Fruit fly (Drosophila melanogaster): ENCODE measurements around the gene CG13775.

CG13775 gene

DNA sequence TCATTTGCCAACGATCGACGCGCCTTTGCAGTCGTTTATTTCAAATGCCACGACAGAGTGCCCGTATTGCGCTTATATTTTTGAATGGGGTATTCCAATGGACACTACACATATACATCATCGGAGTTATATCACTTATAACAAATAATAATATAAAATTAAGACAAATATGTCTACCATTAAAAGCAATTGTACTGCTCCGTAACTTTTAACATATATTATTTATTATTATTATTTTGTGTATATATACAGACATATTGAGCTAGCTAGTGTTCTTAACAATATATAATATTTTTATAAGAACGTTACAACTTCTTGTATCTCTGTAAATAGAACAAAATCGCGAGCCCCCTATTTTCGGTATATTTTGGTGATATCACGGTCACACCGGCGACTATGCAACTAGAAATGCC is 7.3 kb upstream of the CG13775 start, which contains the start of the genes sip2 and Coprox (continued):
- TF ChIP-seq Lim3 (GFP tag; IDR thresholded peaks at IDR 0.05) = no peak
- no peak for TF ChIP-seq pnt (GFP tag; optimal IDR thresholded peaks at IDR 0.05)
- peak; percentile 95 for TF ChIP-seq wek (GFP tag; optimal IDR thresholded peaks at IDR 0.05)
- no peak for TF ChIP-seq br (optimal IDR thresholded peaks at IDR 0.05)
- TF ChIP-seq BEAF-32 (GFP tag; optimal IDR thresholded peaks at IDR 0.05) = peak; percentile 35
- no peak for TF ChIP-seq bowl (GFP tag; IDR thresholded peaks at IDR 0.05)
- TF ChIP-seq CG2116 (GFP tag; optimal IDR thresholded peaks at IDR 0.05) = peak; percentile 62
- TF ChIP-seq Hand (GFP tag; optimal IDR thresholded peaks at IDR 0.05) = no peak
- TF ChIP-seq H2.0 (GFP tag; IDR thresholded peaks at IDR 0.05) = peak; percentile 48
- no peak for TF ChIP-seq ftz-f1 (GFP tag; optimal IDR thresholded peaks at IDR 0.05)
- no peak for TF ChIP-seq CG4854 (GFP tag; optimal IDR thresholded peaks at IDR 0.05)
- TF ChIP-seq CG14710 (tag; optimal IDR thresholded peaks at IDR 0.05) = peak; percentile 89
- no peak for TF ChIP-seq Gug (GFP tag; IDR thresholded peaks at IDR 0.05)
- TF ChIP-seq CG15696 (tag; optimal IDR thresholded peaks at IDR 0.05) = peak; percentile 76
- TF ChIP-seq chm (GFP tag; IDR thresholded peaks at IDR 0.05) = no peak
- TF ChIP-seq CG9437 (GFP tag; optimal IDR thresholded peaks at IDR 0.05) = peak; percentile 69
- TF ChIP-seq gce (GFP tag; IDR thresholded peaks at IDR 0.05) = no peak
- TF ChIP-seq NK7.1 (GFP tag; optimal IDR thresholded peaks at IDR 0.05) = no peak
- TF ChIP-seq Neu2 (GFP tag; optimal IDR thresholded peaks at IDR 0.05; ENCODE audit: borderline replicate concordance) = no peak
- TF ChIP-seq knrl (GFP tag; IDR thresholded peaks at IDR 0.05; ENCODE audit: partially characterized antibody) = no peak
- TF ChIP-seq HLH4C (GFP tag; IDR thresholded peaks at IDR 0.05; ENCODE audit: partially characterized antibody) = no peak
- TF ChIP-seq NC2α (GFP tag; optimal IDR thresholded peaks at IDR 0.05) = no peak
- no peak for TF ChIP-seq CG3726 (GFP tag; IDR thresholded peaks at IDR 0.05)
- peak in 1 of 3 experiments; percentile 77 for TF ChIP-seq lola (GFP tag; optimal IDR thresholded peaks at IDR 0.05)
- TF ChIP-seq CG9932 (GFP tag; IDR thresholded peaks at IDR 0.05) = peak; percentile 71
- peak; percentile 54; the same call in 1 of the 2 replicates for TF ChIP-seq ranshi (GFP tag; IDR thresholded peaks at IDR 0.05)
- TF ChIP-seq grau (tag; optimal IDR thresholded peaks at IDR 0.05) = peak; percentile 83
- no peak for TF ChIP-seq usp (GFP tag; optimal IDR thresholded peaks at IDR 0.05)
- TF ChIP-seq Dek (tag; optimal IDR thresholded peaks at IDR 0.05) = peak; percentile 74
- peak; percentile 64 for TF ChIP-seq zen (tag; optimal IDR thresholded peaks at IDR 0.05)
- TF ChIP-seq tgo (GFP tag; IDR thresholded peaks at IDR 0.05) = peak; percentile 58; the same call in 2 of the 3 replicates
- TF ChIP-seq BtbVII (GFP tag; optimal IDR thresholded peaks at IDR 0.05) = peak; percentile 23
- TF ChIP-seq crc (GFP tag; optimal IDR thresholded peaks at IDR 0.05) = no peak
- TF ChIP-seq org-1 (GFP tag; optimal IDR thresholded peaks at IDR 0.05) = no peak
- TF ChIP-seq CG10959 (GFP tag; IDR thresholded peaks at IDR 0.05) = no peak
- peak; percentile 88 for TF ChIP-seq CG2712 (tag; optimal IDR thresholded peaks at IDR 0.05)
- TF ChIP-seq Rx (GFP tag; IDR thresholded peaks at IDR 0.05) = no peak
- no peak for TF ChIP-seq dmrt99B (tag; optimal IDR thresholded peaks at IDR 0.05)
- no peak for TF ChIP-seq dm (GFP tag; optimal IDR thresholded peaks at IDR 0.05)
- TF ChIP-seq CG2875 (GFP tag; optimal IDR thresholded peaks at IDR 0.05) = no peak
- no peak for TF ChIP-seq sna (GFP tag; IDR thresholded peaks at IDR 0.05; ENCODE audit: partially characterized antibody)
- TF ChIP-seq hth (optimal IDR thresholded peaks at IDR 0.05) = no peak
- peak; percentile 62 for TF ChIP-seq CG7271 (tag; optimal IDR thresholded peaks at IDR 0.05)
- TF ChIP-seq CG1024 (GFP tag; IDR thresholded peaks at IDR 0.05) = no peak
- no peak for TF ChIP-seq jumu (GFP tag; optimal IDR thresholded peaks at IDR 0.05)
- TF ChIP-seq CG12071 (GFP tag; optimal IDR thresholded peaks at IDR 0.05) = no peak
- no peak for TF ChIP-seq CG3163 (GFP tag; optimal IDR thresholded peaks at IDR 0.05)
- peak; percentile 55 for TF ChIP-seq B-H2 (GFP tag; optimal IDR thresholded peaks at IDR 0.05)
- no peak for TF ChIP-seq Vsx1 (GFP tag; optimal IDR thresholded peaks at IDR 0.05)
- no peak for TF ChIP-seq Bteb2 (GFP tag; optimal IDR thresholded peaks at IDR 0.05)
- TF ChIP-seq gsb (GFP tag; IDR thresholded peaks at IDR 0.05) = no peak
- peak; percentile 72 for TF ChIP-seq CG15514 (GFP tag; optimal IDR thresholded peaks at IDR 0.05)

Measured in whole organism, embryonic.